Fruit fly (Drosophila melanogaster) whole organism, embryonic: ENCODE measurements around the gene pit.

Experiments
- CG10543 ChIP-seq: fragments of 200-800 bp; sonication (Bioruptor generic); optimal IDR thresholded peaks from 3 replicates; lab custom pipeline; 2017; ENCODE audit warnings: missing biosample characterization, mild to moderate bottlenecking, missing genetic modification characterization, moderate library complexity
- CG11723 ChIP-seq: fragments of 200-800 bp; sonication (Bioruptor generic); optimal IDR thresholded peaks from 2 replicates; lab custom pipeline; 2017; ENCODE audit warnings: missing biosample characterization, mild to moderate bottlenecking, missing genetic modification characterization
- CG13624 ChIP-seq: fragments of 200-800 bp; sonication (Bioruptor generic); optimal IDR thresholded peaks from 2 replicates; lab custom pipeline; 2016; ENCODE audit warnings: missing biosample characterization, missing genetic modification characterization
- CG15073 ChIP-seq: fragments of 200-800 bp; sonication (Bioruptor generic); optimal IDR thresholded peaks from 2 replicates; lab custom pipeline; 2016; ENCODE audit warnings: missing biosample characterization, missing genetic modification characterization
- CG15514 ChIP-seq: fragments of 200-800 bp; sonication (Bioruptor generic); optimal IDR thresholded peaks from 3 replicates; lab custom pipeline; 2017; ENCODE audit warnings: missing biosample characterization, missing genetic modification characterization, mild to moderate bottlenecking, moderate library complexity, missing genetic modification reagents
- CG1603 ChIP-seq: fragments of 200-800 bp; sonication (Bioruptor generic); optimal IDR thresholded peaks from 2 replicates; lab custom pipeline; 2019; ENCODE audit warnings: missing biosample characterization, mild to moderate bottlenecking, missing genetic modification characterization, moderate library complexity
- CG17568 ChIP-seq: fragments of 200-800 bp; sonication (Bioruptor generic); optimal IDR thresholded peaks from 2 replicates; lab custom pipeline; 2018; ENCODE audit warnings: missing biosample characterization, mild to moderate bottlenecking, missing genetic modification characterization, moderate library complexity
- CG17829 ChIP-seq: fragments of 200-800 bp; optimal IDR thresholded peaks from 2 replicates; lab custom pipeline; 2019; ENCODE audit warnings: missing biosample characterization, mild to moderate bottlenecking, missing genetic modification characterization, moderate library complexity
- CG3065 ChIP-seq: fragments of 200-800 bp; sonication (Bioruptor generic); optimal IDR thresholded peaks from 2 replicates; lab custom pipeline; 2016; ENCODE audit warnings: missing biosample characterization, missing genetic modification characterization
- CG31365 ChIP-seq: fragments of 200-800 bp; sonication (Bioruptor generic); optimal IDR thresholded peaks from 2 replicates; lab custom pipeline; 2018; ENCODE audit warnings: missing biosample characterization, mild to moderate bottlenecking, missing genetic modification characterization
- CG3847 ChIP-seq: fragments of 200-800 bp; sonication (Bioruptor generic); IDR thresholded peaks from 2 replicates; pipeline ENCODE4 v1.3.6; 2022; ENCODE audit warnings: missing biosample characterization, missing genetic modification characterization
- CG4328 ChIP-seq: fragments of 200-800 bp; sonication (Bioruptor generic); optimal IDR thresholded peaks from 3 replicates; lab custom pipeline; 2017; ENCODE audit warnings: missing biosample characterization, missing genetic modification reagents, missing genetic modification characterization
- CG43689 ChIP-seq: fragments of 200-800 bp; sonication (Bioruptor generic); IDR thresholded peaks from 2 replicates; pipeline ENCODE4 v1.3.6; 2022; ENCODE audit warnings: missing biosample characterization, missing genetic modification characterization
- CG4404 ChIP-seq: fragments of 200-800 bp; sonication (Bioruptor generic); IDR thresholded peaks from 2 replicates; pipeline ENCODE4 v1.3.6; 2022; ENCODE audit warnings: missing biosample characterization, missing genetic modification characterization
- CG5180 ChIP-seq: fragments of 200-800 bp; sonication (Bioruptor generic); optimal IDR thresholded peaks from 3 replicates; lab custom pipeline; 2017; ENCODE audit warnings: missing biosample characterization, missing genetic modification characterization, mild to moderate bottlenecking, moderate library complexity, missing genetic modification reagents
- CG6765 ChIP-seq: fragments of 200-800 bp; sonication (Bioruptor generic); optimal IDR thresholded peaks from 3 replicates; lab custom pipeline; 2017; ENCODE audit warnings: missing biosample characterization, mild to moderate bottlenecking, missing genetic modification characterization
- CG8478 ChIP-seq: fragments of >200 bp; optimal IDR thresholded peaks from 2 replicates; lab custom pipeline; 2018
- CG9437 ChIP-seq: fragments of 200-800 bp; sonication (Bioruptor generic); optimal IDR thresholded peaks from 2 replicates; lab custom pipeline; 2018; ENCODE audit warnings: missing biosample characterization, mild to moderate bottlenecking, missing genetic modification characterization
- Drgx ChIP-seq: fragments of 200-800 bp; sonication (Bioruptor generic); IDR thresholded peaks from 2 replicates; pipeline ENCODE4 v1.3.6; 2022; ENCODE audit warnings: missing biosample characterization, missing genetic modification characterization
- Elba2 ChIP-seq: fragments of 200-800 bp; sonication (Bioruptor generic); optimal IDR thresholded peaks from 3 replicates; lab custom pipeline; 2016; ENCODE audit warnings: missing biosample characterization, missing genetic modification characterization
- Fer2 ChIP-seq: fragments of 200-800 bp; sonication (Bioruptor generic); optimal IDR thresholded peaks from 2 replicates; lab custom pipeline; 2018; ENCODE audit warnings: missing biosample characterization, mild to moderate bottlenecking, missing genetic modification characterization, moderate library complexity
- Hey ChIP-seq: fragments of 200-800 bp; sonication (Bioruptor generic); optimal IDR thresholded peaks from 3 replicates; lab custom pipeline; 2018; ENCODE audit warnings: missing biosample characterization, mild to moderate bottlenecking, missing genetic modification characterization
- Hmx ChIP-seq: fragments of 200-800 bp; sonication (Bioruptor generic); optimal IDR thresholded peaks from 2 replicates; lab custom pipeline; 2016; ENCODE audit warnings: missing biosample characterization, missing genetic modification characterization
- Hr39 ChIP-seq: fragments of >200 bp; optimal IDR thresholded peaks from 2 replicates; lab custom pipeline; 2017
- NC2β ChIP-seq: fragments of 200-800 bp; sonication (Bioruptor generic); optimal IDR thresholded peaks from 2 replicates; lab custom pipeline; 2016; ENCODE audit warnings: missing biosample characterization, missing genetic modification characterization
- Spps ChIP-seq: fragments of 200-800 bp; sonication (Bioruptor generic); optimal IDR thresholded peaks from 2 replicates; lab custom pipeline; 2018; ENCODE audit warnings: missing biosample characterization, mild to moderate bottlenecking, missing genetic modification characterization
- Usf ChIP-seq: fragments of 200-800 bp; sonication (Bioruptor generic); optimal IDR thresholded peaks from 2 replicates; lab custom pipeline; 2017; ENCODE audit warnings: missing genotype, missing biosample characterization, missing genetic modification characterization
- Xbp1 ChIP-seq: fragments of 200-800 bp; sonication (Bioruptor generic); optimal IDR thresholded peaks from 3 replicates; lab custom pipeline; 2016; ENCODE audit warnings: missing biosample characterization, mild to moderate bottlenecking, missing genetic modification characterization
- al ChIP-seq: fragments of 200-800 bp; sonication (Bioruptor generic); IDR thresholded peaks from 2 replicates; pipeline ENCODE4 v1.3.6; 2022; ENCODE audit warnings: missing biosample characterization, missing genetic modification characterization
- az2 ChIP-seq: fragments of 200-800 bp; sonication (Bioruptor generic); optimal IDR thresholded peaks from 3 replicates; lab custom pipeline; 2016; ENCODE audit warnings: missing biosample characterization, missing genetic modification characterization
- cad ChIP-seq: fragments of >200 bp; optimal IDR thresholded peaks from 2 replicates; lab custom pipeline; 2017; ENCODE audit warnings: missing biosample characterization, missing genetic modification characterization
- disco-r ChIP-seq: fragments of 200-800 bp; sonication (Bioruptor generic); optimal IDR thresholded peaks from 2 replicates; lab custom pipeline; 2016; ENCODE audit warnings: missing biosample characterization, missing genetic modification characterization
- eyg ChIP-seq: fragments of 200-800 bp; sonication (Bioruptor generic); optimal IDR thresholded peaks from 3 replicates; lab custom pipeline; 2016; ENCODE audit warnings: missing biosample characterization, missing genetic modification characterization
- fd102C ChIP-seq: fragments of 200-800 bp; sonication (Bioruptor generic); optimal IDR thresholded peaks from 2 replicates; lab custom pipeline; 2018; ENCODE audit warnings: missing biosample characterization, mild to moderate bottlenecking, missing genetic modification characterization, moderate library complexity
- fd3F ChIP-seq: fragments of 200-800 bp; sonication (Bioruptor generic); optimal IDR thresholded peaks from 2 replicates; lab custom pipeline; 2018; ENCODE audit warnings: missing biosample characterization, mild to moderate bottlenecking, missing genetic modification characterization, moderate library complexity
- ftz-f1 ChIP-seq: fragments of 200-800 bp; sonication (Bioruptor generic); optimal IDR thresholded peaks from 2 replicates; lab custom pipeline; 2016; ENCODE audit warnings: missing biosample characterization, missing genetic modification characterization
- gfzf ChIP-seq: fragments of 200-800 bp; sonication (Bioruptor generic); optimal IDR thresholded peaks from 2 replicates; lab custom pipeline; 2016; ENCODE audit warnings: missing biosample characterization, mild to moderate bottlenecking, missing genetic modification characterization, moderate library complexity
- pho ChIP-seq: fragments of 200-800 bp; sonication (Bioruptor generic); optimal IDR thresholded peaks from 2 replicates; lab custom pipeline; 2016; ENCODE audit warnings: missing biosample characterization, missing genetic modification characterization
- pita ChIP-seq: fragments of 200-800 bp; sonication (Bioruptor generic); optimal IDR thresholded peaks from 2 replicates; lab custom pipeline; 2017; ENCODE audit warnings: missing biosample characterization, mild to moderate bottlenecking, missing genetic modification characterization
- salm ChIP-seq: fragments of 200-800 bp; sonication (Bioruptor generic); optimal IDR thresholded peaks from 2 replicates; lab custom pipeline; 2018; ENCODE audit warnings: missing biosample characterization, mild to moderate bottlenecking, missing genetic modification characterization
- sima ChIP-seq: fragments of 200-800 bp; sonication (Bioruptor generic); optimal IDR thresholded peaks from 2 replicates; lab custom pipeline; 2016; ENCODE audit warnings: missing biosample characterization, missing genetic modification characterization
- sob ChIP-seq: fragments of 200-800 bp; sonication (Bioruptor generic); IDR thresholded peaks from 2 replicates; pipeline ENCODE4 v1.3.6; 2022; ENCODE audit warnings: missing biosample characterization, missing genetic modification characterization
- ssp ChIP-seq: fragments of 200-800 bp; sonication (Bioruptor generic); IDR thresholded peaks from 2 replicates; pipeline ENCODE4 v1.3.6; 2022; ENCODE audit warnings: missing biosample characterization, missing genetic modification characterization
- stc ChIP-seq: fragments of 200-800 bp; sonication (Bioruptor generic); IDR thresholded peaks from 2 replicates; pipeline ENCODE4 v1.3.6; 2022; ENCODE audit warnings: missing biosample characterization, missing genetic modification characterization
- tin ChIP-seq: fragments of 200-800 bp; sonication (Bioruptor generic); optimal IDR thresholded peaks from 3 replicates; lab custom pipeline; 2016; ENCODE audit warnings: missing biosample characterization, missing genetic modification characterization
- twi ChIP-seq: fragments of 200-800 bp; optimal IDR thresholded peaks from 2 replicates; lab custom pipeline; 2019; ENCODE audit warnings: missing biosample characterization, mild to moderate bottlenecking, missing genetic modification characterization, moderate library complexity
- usp ChIP-seq: fragments of >200 bp; optimal IDR thresholded peaks from 2 replicates; lab custom pipeline; 2017; ENCODE audit warnings: missing biosample characterization, missing genetic modification characterization
- vvl ChIP-seq: fragments of 200-800 bp; sonication (Bioruptor generic); IDR thresholded peaks from 2 replicates; pipeline ENCODE4 v1.3.6; 2022; ENCODE audit warnings: missing biosample characterization, missing genetic modification characterization
- z ChIP-seq: fragments of 200-800 bp; sonication (Bioruptor generic); IDR thresholded peaks from 3 replicates; pipeline ENCODE4 v1.3.6; 2022; ENCODE audit warnings: missing biosample characterization, missing genetic modification characterization
- zen2 ChIP-seq: fragments of 200-800 bp; sonication (Bioruptor generic); IDR thresholded peaks from 3 replicates; pipeline ENCODE4 v1.3.6; 2022; ENCODE audit warnings: missing biosample characterization, missing genetic modification characterization; ENCODE audit not compliant: partially characterized antibody
- zfh2 ChIP-seq: fragments of 200-800 bp; sonication (Bioruptor generic); optimal IDR thresholded peaks from 2 replicates; lab custom pipeline; 2016; ENCODE audit warnings: missing biosample characterization, missing genetic modification characterization

The pit gene

DNA sequence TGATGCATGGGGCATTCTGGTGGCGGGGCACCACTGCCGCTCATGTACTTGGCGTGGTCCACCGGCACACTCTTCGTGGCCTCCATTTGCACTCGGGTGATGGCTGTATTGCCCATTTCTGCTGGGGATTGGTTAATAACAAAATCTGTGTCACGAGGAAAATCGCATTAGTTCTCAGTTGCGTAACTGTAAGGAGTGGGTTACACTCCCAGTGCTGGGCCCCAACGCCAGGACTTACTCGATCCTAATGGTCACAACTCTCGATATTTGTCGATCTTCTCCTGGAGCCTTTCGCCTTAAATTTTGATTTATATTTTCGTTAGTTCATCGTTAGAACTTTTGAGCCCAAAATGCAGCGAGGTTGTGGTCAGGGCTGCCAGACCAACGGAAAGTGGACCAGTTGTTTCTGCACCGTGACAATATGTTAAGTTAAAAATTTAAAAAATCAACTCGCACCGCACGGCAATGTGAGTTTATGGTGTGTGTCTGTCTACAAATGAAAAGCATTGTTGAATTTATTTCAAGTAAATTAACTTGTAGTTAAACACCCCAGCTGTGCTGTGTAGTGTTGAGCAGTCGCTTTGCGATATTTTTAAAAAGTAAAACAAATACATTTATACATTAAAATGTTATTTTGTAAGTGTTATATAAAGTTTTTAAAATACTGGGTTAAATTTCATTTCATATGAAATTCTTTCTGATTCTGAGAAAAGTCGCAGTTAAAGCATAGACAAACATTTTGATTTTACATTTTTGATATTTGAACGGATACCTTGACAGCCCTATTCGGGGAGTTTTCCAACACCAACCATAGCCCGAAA lies 7.0 kb upstream of the pit start, which contains the start of the genes Cchl and ND-42 (continued):
- TF ChIP-seq CG4404 (GFP tag; lab: Robert Waterston, UW) (peak; percentile 44; the same call in 1 of the 2 replicates), cad (GFP tag; lab: Kevin White, UChicago) (no peak), Xbp1 (GFP tag; lab: Kevin White, UChicago) (peak; percentile 85), CG9437 (GFP tag; lab: Kevin White, UChicago) (peak; percentile 82), sob (GFP tag; lab: Robert Waterston, UW) (peak; percentile 79), Hr39 (lab: Kevin White, UChicago) (no peak), eyg (GFP tag; lab: Kevin White, UChicago) (peak; percentile 55), CG17829 (tag; lab: Kevin White, UChicago) (peak; percentile 76), CG17568 (no peak), Hey (tag; lab: Kevin White, UChicago) (no peak), Spps (tag; lab: Kevin White, UChicago) (peak; percentile 25), CG11723 (GFP tag; lab: Kevin White, UChicago) (peak; percentile 67), zen2 (no peak; the same call in 2 of the 3 replicates), CG13624 (GFP tag; lab: Kevin White, UChicago) (peak; percentile 66), CG31365 (tag; lab: Kevin White, UChicago) (no peak), CG3847 (GFP tag; lab: Robert Waterston, UW) (peak; percentile 91), usp (GFP tag; lab: Kevin White, UChicago) (no peak), CG3065 (GFP tag; lab: Kevin White, UChicago) (peak; percentile 80), stc (peak; percentile 28; the same call in 1 of the 2 replicates), Elba2 (no peak), zfh2 (GFP tag; lab: Kevin White, UChicago) (peak; percentile 79), vvl (peak; percentile 87), sima (GFP tag; lab: Kevin White, UChicago) (no peak), CG4328 (GFP tag; lab: Kevin White, UChicago) (peak; percentile 81), al (GFP tag; lab: Robert Waterston, UW) (peak; percentile 62), disco-r (peak; percentile 53), pho (GFP tag; lab: Kevin White, UChicago) (peak; percentile 57), az2 (GFP tag; lab: Kevin White, UChicago) (peak; percentile 81), CG5180 (no peak), ssp (GFP tag; lab: Robert Waterston, UW) (peak; percentile 67), Drgx (GFP tag; lab: Robert Waterston, UW) (peak; percentile 62), Fer2 (tag; lab: Kevin White, UChicago) (peak; percentile 56), fd102C (GFP tag; lab: Kevin White, UChicago) (no peak), tin (GFP tag; lab: Kevin White, UChicago) (peak; percentile 83), Usf (GFP tag; lab: Kevin White, UChicago) (peak; percentile 25), CG6765 (GFP tag; lab: Kevin White, UChicago) (peak; percentile 61), CG8478 (no peak), pita (GFP tag; lab: Kevin White, UChicago) (no peak), CG15073 (peak; percentile 34), CG1603 (tag; lab: Kevin White, UChicago) (peak; percentile 70), gfzf (GFP tag; lab: Kevin White, UChicago) (no peak), CG43689 (GFP tag; lab: Robert Waterston, UW) (peak; percentile 33; the same call in 1 of the 2 replicates), CG10543 (peak; percentile 88), CG15514 (GFP tag; lab: Kevin White, UChicago) (peak; percentile 68), salm (peak; percentile 5), fd3F (GFP tag; lab: Kevin White, UChicago) (peak; percentile 64), NC2β (GFP tag; lab: Kevin White, UChicago) (peak; percentile 40), z (GFP tag; lab: Robert Waterston, UW) (no peak), Hmx (no peak), twi (tag; lab: Kevin White, UChicago) (peak; percentile 67), ftz-f1 (GFP tag; lab: Kevin White, UChicago) (peak; percentile 54)
